Fruit fly (Drosophila melanogaster) whole organism, embryonic: Measurements from ENCODE around the gene miple2.

ENCODE experiments used
- ATbp ChIP-seq: fragments of 200-800 bp; sonication (Bioruptor generic); optimal IDR thresholded peaks from 2 replicates; lab custom pipeline; 2017; ENCODE audit warnings: missing biosample characterization, mild to moderate bottlenecking, missing genetic modification characterization, missing genetic modification reagents
- Atf3 ChIP-seq: fragments of 200-800 bp; sonication (Bioruptor generic); optimal IDR thresholded peaks from 3 replicates; lab custom pipeline; 2016; ENCODE audit warnings: missing biosample characterization, missing genetic modification characterization
- BtbVII ChIP-seq: fragments of 200-800 bp; sonication (Bioruptor generic); optimal IDR thresholded peaks from 3 replicates; lab custom pipeline; 2017; ENCODE audit warnings: missing biosample characterization, mild to moderate bottlenecking, missing genetic modification characterization
- CG10431 ChIP-seq: fragments of 200-800 bp; sonication (Bioruptor generic); optimal IDR thresholded peaks from 3 replicates; lab custom pipeline; 2018; ENCODE audit warnings: missing biosample characterization, mild to moderate bottlenecking, missing genetic modification characterization
- CG11398 ChIP-seq: fragments of 200-800 bp; sonication (Bioruptor generic); optimal IDR thresholded peaks from 2 replicates; lab custom pipeline; 2016; ENCODE audit warnings: missing biosample characterization, missing genetic modification characterization
- CG11695 ChIP-seq: fragments of 200-800 bp; sonication (Bioruptor generic); IDR thresholded peaks from 3 replicates; pipeline ENCODE4 v1.3.6; 2022; ENCODE audit warnings: missing biosample characterization, missing genetic modification characterization
- CG13624 ChIP-seq: fragments of 200-800 bp; sonication (Bioruptor generic); optimal IDR thresholded peaks from 2 replicates; lab custom pipeline; 2016; ENCODE audit warnings: missing biosample characterization, missing genetic modification characterization
- CG13894 ChIP-seq: fragments of 200-800 bp; sonication (Bioruptor generic); optimal IDR thresholded peaks from 3 replicates; lab custom pipeline; 2018; ENCODE audit warnings: missing biosample characterization, mild to moderate bottlenecking, missing genetic modification characterization, moderate library complexity
- CG14014 ChIP-seq: fragments of 200-800 bp; sonication (Bioruptor generic); IDR thresholded peaks from 2 replicates; pipeline ENCODE4 v1.3.6; 2022; ENCODE audit warnings: missing biosample characterization, missing genetic modification characterization
- CG14710 ChIP-seq: fragments of 200-800 bp; sonication (Bioruptor generic); optimal IDR thresholded peaks from 3 replicates; lab custom pipeline; 2019; ENCODE audit warnings: missing biosample characterization, mild to moderate bottlenecking, missing genetic modification characterization, moderate library complexity
- CG15514 ChIP-seq: fragments of 200-800 bp; sonication (Bioruptor generic); optimal IDR thresholded peaks from 3 replicates; lab custom pipeline; 2017; ENCODE audit warnings: missing biosample characterization, missing genetic modification characterization, mild to moderate bottlenecking, moderate library complexity, missing genetic modification reagents
- CG4282 ChIP-seq: fragments of 200-800 bp; sonication (Bioruptor generic); optimal IDR thresholded peaks from 2 replicates; lab custom pipeline; 2016; ENCODE audit warnings: missing biosample characterization, missing genetic modification characterization
- CG4360 ChIP-seq: fragments of 200-800 bp; sonication (Bioruptor generic); IDR thresholded peaks from 2 replicates; pipeline ENCODE4 v1.3.6; 2022; ENCODE audit warnings: missing biosample characterization, missing genetic modification characterization
- CG6813 ChIP-seq: fragments of 200-800 bp; sonication (Bioruptor generic); optimal IDR thresholded peaks from 2 replicates; lab custom pipeline; 2017; ENCODE audit warnings: missing biosample characterization, missing genetic modification characterization, mild to moderate bottlenecking, moderate library complexity, missing genetic modification reagents
- CG7987 ChIP-seq: fragments of 200-800 bp; sonication (Bioruptor generic); optimal IDR thresholded peaks from 2 replicates; lab custom pipeline; 2018; ENCODE audit warnings: missing biosample characterization, mild to moderate bottlenecking, missing genetic modification characterization, moderate library complexity
- CG8290 ChIP-seq, 3 experiments: fragments of 200-800 bp; sonication (Bioruptor generic); optimal IDR thresholded peaks; 2 replicates each; lab custom pipeline; 2016 to 2019; ENCODE audit warnings: missing biosample characterization in 3 of 3, missing genetic modification characterization in 3 of 3, mild to moderate bottlenecking in 2 of 3, moderate library complexity in 1 of 3
- CG8478 ChIP-seq: fragments of >200 bp; optimal IDR thresholded peaks from 2 replicates; lab custom pipeline; 2018
- CG8924 ChIP-seq: fragments of 200-800 bp; optimal IDR thresholded peaks from 3 replicates; lab custom pipeline; 2019; ENCODE audit warnings: missing biosample characterization, mild to moderate bottlenecking, missing genetic modification characterization, moderate library complexity
- CG9727 ChIP-seq: fragments of 200-800 bp; sonication (Bioruptor generic); optimal IDR thresholded peaks from 3 replicates; lab custom pipeline; 2017; ENCODE audit warnings: missing biosample characterization, mild to moderate bottlenecking, missing genetic modification characterization
- CG9817 ChIP-seq: fragments of 200-800 bp; sonication (Bioruptor generic); optimal IDR thresholded peaks from 2 replicates; lab custom pipeline; 2018; ENCODE audit warnings: missing biosample characterization, mild to moderate bottlenecking, missing genetic modification characterization, moderate library complexity
- Camta ChIP-seq: fragments of 200-800 bp; sonication (Bioruptor generic); optimal IDR thresholded peaks from 2 replicates; lab custom pipeline; 2016; ENCODE audit warnings: missing biosample characterization, missing genetic modification characterization
- ERR ChIP-seq: fragments of 200-800 bp; sonication (Bioruptor generic); optimal IDR thresholded peaks from 2 replicates; lab custom pipeline; 2016; ENCODE audit warnings: missing biosample characterization, missing genetic modification characterization
- Ets65A ChIP-seq: fragments of 200-800 bp; sonication (Bioruptor generic); peaks from one replicate; lab custom pipeline; 2016; ENCODE audit warnings: missing biosample characterization, missing genetic modification characterization
- Gug ChIP-seq: fragments of 200-800 bp; sonication (Bioruptor generic); IDR thresholded peaks from 4 replicates; pipeline ENCODE4 v1.3.6; 2022; ENCODE audit warnings: missing biosample characterization, missing genetic modification characterization
- MBD-R2 ChIP-seq: fragments of 200-800 bp; sonication (Bioruptor generic); IDR thresholded peaks from 2 replicates; pipeline ENCODE4 v1.3.6; 2022; ENCODE audit warnings: missing biosample characterization, missing genetic modification characterization
- Med ChIP-seq: fragments of 200-800 bp; sonication (Bioruptor generic); peaks from one replicate; lab custom pipeline; 2016; ENCODE audit warnings: missing biosample characterization, missing genetic modification characterization, mild to moderate bottlenecking, inconsistent platforms, moderate library complexity
- Opbp ChIP-seq: fragments of 200-800 bp; sonication (Bioruptor generic); IDR thresholded peaks from 3 replicates; pipeline ENCODE4 v1.3.6; 2022; ENCODE audit warnings: missing biosample characterization, missing genetic modification characterization; ENCODE audit not compliant: partially characterized antibody
- Pdp1 ChIP-seq, 2 experiments: fragments of 200-800 bp; sonication (Bioruptor generic); optimal IDR thresholded peaks; 3 replicates each; lab custom pipeline; 2016; ENCODE audit warnings: missing biosample characterization in 2 of 2, missing genetic modification characterization in 2 of 2, mild to moderate bottlenecking in 1 of 2, moderate library complexity in 1 of 2
- Rfx ChIP-seq: fragments of 200-800 bp; sonication (Bioruptor generic); IDR thresholded peaks from 2 replicates; pipeline ENCODE4 v1.3.6; 2022; ENCODE audit warnings: missing biosample characterization, missing genetic modification characterization
- Trl ChIP-seq, 3 experiments: fragments of >200 bp in 2 of 3; fragments of 200-800 bp in 1 of 3; sonication (Bioruptor generic) in 1 of 3; optimal IDR thresholded peaks; 2 replicates in 1 of 3; 3 replicates in 2 of 3; lab custom pipeline; 2016 to 2017; ENCODE audit warnings: missing biosample characterization in 1 of 3, missing genetic modification characterization in 1 of 3
- YL-1 ChIP-seq: fragments of 200-800 bp; sonication (Bioruptor generic); optimal IDR thresholded peaks from 3 replicates; lab custom pipeline; 2017; ENCODE audit warnings: missing biosample characterization, mild to moderate bottlenecking, missing genetic modification characterization
- bigmax ChIP-seq: fragments of 200-800 bp; sonication (Bioruptor generic); optimal IDR thresholded peaks from 2 replicates; lab custom pipeline; 2018; ENCODE audit warnings: missing biosample characterization, mild to moderate bottlenecking, missing genetic modification characterization
- cas ChIP-seq: fragments of 200-800 bp; sonication (Bioruptor generic); IDR thresholded peaks from 2 replicates; pipeline ENCODE4 v1.3.6; 2022; ENCODE audit warnings: missing biosample characterization, missing genetic modification characterization
- caup ChIP-seq: fragments of 200-800 bp; sonication (Bioruptor generic); optimal IDR thresholded peaks from 3 replicates; lab custom pipeline; 2017; ENCODE audit warnings: missing biosample characterization, mild to moderate bottlenecking, missing genetic modification characterization, moderate library complexity; ENCODE audit not compliant: severe bottlenecking
- cg ChIP-seq: fragments of 200-800 bp; sonication (Bioruptor generic); optimal IDR thresholded peaks from 3 replicates; lab custom pipeline; 2019; ENCODE audit warnings: missing biosample characterization, mild to moderate bottlenecking, missing genetic modification characterization, moderate library complexity
- eyg ChIP-seq: fragments of 200-800 bp; sonication (Bioruptor generic); optimal IDR thresholded peaks from 3 replicates; lab custom pipeline; 2016; ENCODE audit warnings: missing biosample characterization, missing genetic modification characterization
- fd64A ChIP-seq: fragments of 200-800 bp; sonication (Bioruptor generic); optimal IDR thresholded peaks from 3 replicates; lab custom pipeline; 2018; ENCODE audit warnings: missing biosample characterization, mild to moderate bottlenecking, missing genetic modification characterization
- her ChIP-seq: fragments of 200-800 bp; sonication (Bioruptor generic); optimal IDR thresholded peaks from 2 replicates; lab custom pipeline; 2016; ENCODE audit warnings: missing biosample characterization, missing genetic modification characterization
- insv ChIP-seq, 2 experiments: fragments of 200-800 bp; sonication (Bioruptor generic); optimal IDR thresholded peaks; 3 replicates each; lab custom pipeline; 2016 to 2018; ENCODE audit warnings: missing biosample characterization in 2 of 2, missing genetic modification characterization in 2 of 2
- inv ChIP-seq: fragments of 200-800 bp; sonication (Bioruptor generic); IDR thresholded peaks from 2 replicates; pipeline ENCODE4 v1.3.6; 2022; ENCODE audit warnings: missing biosample characterization, missing genetic modification characterization; ENCODE audit not compliant: partially characterized antibody
- peb ChIP-seq: fragments of 200-800 bp; sonication (Bioruptor generic); IDR thresholded peaks from 2 replicates; pipeline ENCODE4 v1.3.6; 2022; ENCODE audit warnings: missing biosample characterization, missing genetic modification characterization
- slbo ChIP-seq: fragments of 200-800 bp; sonication (Bioruptor generic); IDR thresholded peaks from 2 replicates; pipeline ENCODE4 v1.3.6; 2022; ENCODE audit warnings: missing biosample characterization, missing genetic modification characterization
- slou ChIP-seq: fragments of 200-800 bp; sonication (Bioruptor generic); optimal IDR thresholded peaks from 3 replicates; lab custom pipeline; 2016; ENCODE audit warnings: missing biosample characterization, missing genetic modification characterization
- sr ChIP-seq: fragments of 200-800 bp; sonication (Bioruptor generic); IDR thresholded peaks from 3 replicates; pipeline ENCODE4 v1.3.6; 2022; ENCODE audit warnings: missing biosample characterization, missing genetic modification characterization
- tx ChIP-seq: fragments of 200-800 bp; sonication (Bioruptor generic); optimal IDR thresholded peaks from 2 replicates; lab custom pipeline; 2016; ENCODE audit warnings: missing biosample characterization, missing genetic modification characterization
- zfh1 ChIP-seq: fragments of 200-800 bp; sonication (Bioruptor generic); IDR thresholded peaks from 3 replicates; pipeline ENCODE4 v1.3.6; 2022; ENCODE audit warnings: missing biosample characterization, missing genetic modification characterization

miple2 gene

DNA sequence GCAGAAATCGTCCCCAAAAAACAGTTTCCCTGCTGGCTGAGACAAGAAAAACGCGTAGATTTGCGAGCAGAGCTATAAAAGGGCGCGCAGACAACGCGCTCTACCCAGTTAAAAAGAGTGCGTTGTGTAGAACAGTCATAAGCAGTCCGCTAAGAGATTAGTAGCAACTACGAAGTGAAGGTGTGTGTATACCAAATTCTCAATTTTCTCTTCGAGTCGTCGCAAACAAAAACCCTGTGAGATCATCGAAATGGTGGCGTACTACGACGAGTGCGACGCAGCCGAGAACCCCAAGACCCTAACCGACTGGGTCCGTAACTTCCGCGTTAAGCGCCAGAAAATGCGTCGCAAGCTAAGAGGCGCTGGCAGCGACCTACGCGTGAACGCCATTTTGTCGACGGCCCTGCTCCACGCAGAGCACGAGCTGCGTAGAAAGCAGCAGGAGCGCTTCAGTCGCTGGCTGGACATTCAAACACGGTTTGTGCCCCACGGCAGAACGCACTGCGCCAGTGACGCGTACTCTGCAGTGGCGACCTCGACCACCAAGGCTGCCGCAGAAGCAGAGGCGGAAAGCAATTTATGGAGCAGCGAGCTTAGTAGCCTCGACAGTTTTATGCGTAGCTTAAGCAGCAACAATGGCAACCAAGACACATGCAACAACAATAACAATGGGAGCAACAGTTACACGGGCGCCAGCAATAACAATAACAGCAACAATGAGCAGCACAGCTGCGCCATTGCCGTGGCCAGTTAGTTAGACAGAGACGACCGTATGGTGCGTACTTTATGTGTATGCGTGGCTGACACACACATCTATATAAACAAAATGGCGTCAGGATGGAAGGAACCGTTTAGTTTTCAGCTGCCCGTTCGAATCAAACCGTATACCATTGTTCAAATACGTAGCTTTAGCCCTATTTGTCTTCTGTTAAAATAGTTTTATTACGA is 46.7 kb upstream of the miple2 start (continued):
- TF ChIP-seq slou (GFP tag; lab: Kevin White, UChicago) (no peak), CG13624 (GFP tag; lab: Kevin White, UChicago) (peak; percentile 83), BtbVII (peak; percentile 6), Trl (optimal IDR thresholded peaks at IDR 0.05; lab: Kevin White, UChicago) (peak in 1 of 2 experiments; percentile 28), Trl (GFP tag; optimal IDR thresholded peaks at IDR 0.05; lab: Kevin White, UChicago) (peak; percentile 22), CG4360 (GFP tag; lab: Robert Waterston, UW) (peak; percentile 80), fd64A (GFP tag; lab: Kevin White, UChicago) (peak; percentile 1), CG7987 (peak; percentile 43), CG14014 (GFP tag; lab: Robert Waterston, UW) (peak; percentile 32; the same call in 1 of the 2 replicates), sr (GFP tag; lab: Robert Waterston, UW) (0 out of 3 replicates have a peak, but pooled peaks have one; percentile 21), peb (GFP tag; lab: Robert Waterston, UW) (no peak), bigmax (GFP tag; lab: Kevin White, UChicago) (peak; percentile 25), CG15514 (GFP tag; lab: Kevin White, UChicago) (peak; percentile 18), CG4282 (GFP tag; lab: Kevin White, UChicago) (peak; percentile 42), Opbp (GFP tag; lab: Robert Waterston, UW) (peak; percentile 69), CG9817 (tag; lab: Kevin White, UChicago) (no peak), cas (GFP tag; lab: Robert Waterston, UW) (peak; percentile 63; the same call in 1 of the 2 replicates), CG8290 (GFP tag; optimal IDR thresholded peaks at IDR 0.05; lab: Kevin White, UChicago) (no peak), CG8290 (tag; optimal IDR thresholded peaks at IDR 0.05; lab: Kevin White, UChicago) (peak in 1 of 2 experiments; percentile 83), MBD-R2 (GFP tag; lab: Robert Waterston, UW) (no peak), zfh1 (peak; percentile 57; the same call in 2 of the 3 replicates), Ets65A (GFP tag; lab: Kevin White, UChicago) (peak; percentile 51), ERR (peak; percentile 40), CG8924 (tag; lab: Kevin White, UChicago) (peak; percentile 81), ATbp (GFP tag; lab: Kevin White, UChicago) (no peak), CG14710 (tag; lab: Kevin White, UChicago) (no peak), slbo (GFP tag; lab: Robert Waterston, UW) (peak; percentile 23; the same call in 1 of the 2 replicates), Rfx (GFP tag; lab: Robert Waterston, UW) (peak; percentile 41), Gug (0 out of 4 replicates have a peak, but pooled peaks have one; percentile 13), CG8478 (peak; percentile 86), cg (GFP tag; lab: Kevin White, UChicago) (peak; percentile 89), her (GFP tag; lab: Kevin White, UChicago) (peak; percentile 60), CG13894 (peak; percentile 21), CG9727 (GFP tag; lab: Kevin White, UChicago) (peak; percentile 56), YL-1 (peak; percentile 91), CG11398 (GFP tag; lab: Kevin White, UChicago) (peak; percentile 36), inv (0 out of 2 replicates have a peak, but pooled peaks have one; percentile 19), tx (no peak), CG6813 (GFP tag; lab: Kevin White, UChicago) (peak; percentile 40), caup (GFP tag; lab: Kevin White, UChicago) (peak; percentile 10), insv (GFP tag; optimal IDR thresholded peaks at IDR 0.05; lab: Kevin White, UChicago) (peak in 1 of 2 experiments; percentile 11), Camta (GFP tag; lab: Kevin White, UChicago) (no peak), Atf3 (GFP tag; lab: Kevin White, UChicago) (peak; percentile 1), Med (GFP tag; lab: Kevin White, UChicago) (peak; percentile 85), Pdp1 (GFP tag; optimal IDR thresholded peaks at IDR 0.05; lab: Kevin White, UChicago) (peak in 1 of 2 experiments; percentile 18), CG11695 (GFP tag; lab: Robert Waterston, UW) (peak; percentile 6; the same call in 1 of the 3 replicates), eyg (no peak), CG10431 (GFP tag; lab: Kevin White, UChicago) (peak; percentile 58)
